Worm (Caenorhabditis elegans) whole organism, L4 larva: ENCODE results near the gene C16A3.2.

Experiments used
- D1046.2 ChIP-seq: fragments of 200-800 bp; sonication (Bioruptor generic); IDR thresholded peaks from 2 replicates; pipeline ENCODE4 v1.3.6; 2022; ENCODE audit warnings: missing genetic modification characterization, missing compliant biosample characterization
- F10B5.3 ChIP-seq: sonication (generic microtip); optimal IDR thresholded peaks from 2 replicates; lab custom pipeline; 2016; ENCODE audit warnings: mild to moderate bottlenecking, missing genetic modification characterization, missing compliant biosample characterization
- R02D3.7 ChIP-seq: fragments of 150-350 bp; sonication (generic microtip); optimal IDR thresholded peaks from 3 replicates; lab custom pipeline; 2014; ENCODE audit warnings: missing biosample characterization, missing genetic modification characterization
- Y105C5A.15 ChIP-seq: fragments of 200-800 bp; sonication (Bioruptor generic); IDR thresholded peaks from 2 replicates; pipeline ENCODE4 v1.3.6; 2022; ENCODE audit warnings: missing genetic modification characterization, missing compliant biosample characterization
- Y5F2A.4 ChIP-seq: fragments of 200-800 bp; sonication (Bioruptor generic); optimal IDR thresholded peaks from 2 replicates; lab custom pipeline; 2018; ENCODE audit warnings: mild to moderate bottlenecking, missing genetic modification characterization, missing compliant biosample characterization
- arid-1 ChIP-seq: fragments of 200-800 bp; sonication (Bioruptor generic); conservative IDR thresholded peaks from 2 replicates; pipeline ENCODE4 v1.3.6; 2022; ENCODE audit warnings: missing genetic modification reagents, missing genetic modification characterization, missing compliant biosample characterization
- ceh-20 ChIP-seq: fragments of 200-800 bp; sonication (Bioruptor generic); IDR thresholded peaks from 2 replicates; pipeline ENCODE4 v1.3.6; 2022; ENCODE audit warnings: missing genetic modification reagents, missing genetic modification characterization, missing compliant biosample characterization
- ceh-28 ChIP-seq: fragments of 150-350 bp; optimal IDR thresholded peaks from 2 replicates; lab custom pipeline; 2014; ENCODE audit warnings: missing biosample characterization, missing genetic modification reagents, missing genetic modification characterization
- ceh-44 ChIP-seq: fragments of 200-800 bp; sonication (Bioruptor generic); IDR thresholded peaks from 2 replicates; pipeline ENCODE4 v1.3.6; 2022; ENCODE audit warnings: missing genetic modification reagents, missing genetic modification characterization, missing compliant biosample characterization
- ceh-62 ChIP-seq: sonication (generic microtip); optimal IDR thresholded peaks from 2 replicates; lab custom pipeline; 2017; ENCODE audit warnings: missing biosample characterization, missing genetic modification characterization
- cey-2 ChIP-seq: sonication (generic microtip); optimal IDR thresholded peaks from 3 replicates; lab custom pipeline; 2017; ENCODE audit warnings: missing genetic modification characterization, mild to moderate bottlenecking, missing compliant biosample characterization, antibody characterized with exemption, borderline replicate concordance; ENCODE audit not compliant: insufficient read depth
- daf-12 ChIP-seq: fragments of 150-350 bp; optimal IDR thresholded peaks from 2 replicates; lab custom pipeline; 2014; ENCODE audit warnings: missing biosample characterization, missing genetic modification reagents, missing genetic modification characterization
- dmd-6 ChIP-seq: fragments of 200-800 bp; sonication (Bioruptor generic); IDR thresholded peaks from 2 replicates; pipeline ENCODE4 v1.3.6; 2022; ENCODE audit warnings: missing genetic modification reagents, missing genetic modification characterization, missing compliant biosample characterization
- dmd-8 ChIP-seq: fragments of 200-800 bp; sonication (Bioruptor generic); IDR thresholded peaks from 2 replicates; pipeline ENCODE4 v1.3.6; 2022; ENCODE audit warnings: missing genetic modification characterization, missing compliant biosample characterization
- dmd-9 ChIP-seq: fragments of 200-800 bp; sonication (Bioruptor generic); IDR thresholded peaks from 2 replicates; pipeline ENCODE4 v1.3.6; 2022; ENCODE audit warnings: missing genetic modification reagents, missing genetic modification characterization, missing compliant biosample characterization
- dpl-1 ChIP-seq: fragments of 150-350 bp; optimal IDR thresholded peaks from 2 replicates; lab custom pipeline; 2014; ENCODE audit warnings: missing biosample characterization, missing genetic modification reagents, missing genetic modification characterization
- dve-1 ChIP-seq: sonication (generic microtip); optimal IDR thresholded peaks from 2 replicates; lab custom pipeline; 2017; ENCODE audit warnings: antibody characterized with exemption, mild to moderate bottlenecking, missing genetic modification characterization, missing compliant biosample characterization; ENCODE audit not compliant: insufficient read depth
- egl-43 ChIP-seq: fragments of 200-800 bp; sonication (Bioruptor generic); IDR thresholded peaks from 2 replicates; pipeline ENCODE4 v1.3.6; 2022; ENCODE audit warnings: missing genetic modification reagents, missing genetic modification characterization, missing compliant biosample characterization
- hif-1 ChIP-seq, 2 experiments: sonication (generic microtip); optimal IDR thresholded peaks; 2 replicates each; lab custom pipeline; 2016 to 2017; ENCODE audit warnings: missing compliant biosample characterization in 2 of 2, missing genetic modification characterization in 2 of 2, missing genetic modification reagents in 2 of 2, missing genotype in 2 of 2, mild to moderate bottlenecking in 1 of 2
- hlh-11 ChIP-seq: fragments of 200-800 bp; sonication (Bioruptor generic); optimal IDR thresholded peaks from 2 replicates; lab custom pipeline; 2018; ENCODE audit warnings: mild to moderate bottlenecking, missing genetic modification characterization, missing compliant biosample characterization
- hmg-1.1 ChIP-seq: fragments of 200-800 bp; sonication (Bioruptor generic); IDR thresholded peaks from 2 replicates; pipeline ENCODE4 v1.3.6; 2022; ENCODE audit warnings: missing genetic modification reagents, missing genetic modification characterization, missing compliant biosample characterization
- lin-13 ChIP-seq: fragments of 150-350 bp; optimal IDR thresholded peaks from 2 replicates; lab custom pipeline; 2014; ENCODE audit warnings: missing biosample characterization, missing genetic modification reagents, missing genetic modification characterization
- lin-29 ChIP-seq: fragments of 200-800 bp; sonication (Bioruptor generic); IDR thresholded peaks from 2 replicates; pipeline ENCODE4 v1.3.6; 2022; ENCODE audit warnings: missing genetic modification reagents, missing genetic modification characterization, missing compliant biosample characterization
- lin-38 ChIP-seq: fragments of 200-800 bp; sonication (Bioruptor generic); IDR thresholded peaks from 2 replicates; pipeline ENCODE4 v1.3.6; 2022; ENCODE audit warnings: missing genetic modification reagents, missing genetic modification characterization, missing compliant biosample characterization
- mdl-1 ChIP-seq, 2 experiments: fragments of 150-350 bp in 1 of 2; sonication (generic microtip) in 1 of 2; optimal IDR thresholded peaks; 2 replicates each; lab custom pipeline; 2014 to 2017; ENCODE audit warnings: missing biosample characterization in 2 of 2, missing genetic modification characterization in 2 of 2
- mep-1 ChIP-seq: fragments of 150-350 bp; sonication (generic microtip); optimal IDR thresholded peaks from 3 replicates; lab custom pipeline; 2014; ENCODE audit warnings: missing biosample characterization, missing genetic modification characterization
- mes-2 ChIP-seq: sonication (generic microtip); optimal IDR thresholded peaks from 2 replicates; lab custom pipeline; 2016; ENCODE audit warnings: missing genotype, mild to moderate bottlenecking, missing genetic modification characterization, missing compliant biosample characterization; ENCODE audit not compliant: poor library complexity, severe bottlenecking
- mxl-2 ChIP-seq: fragments of 200-800 bp; sonication (Bioruptor generic); conservative IDR thresholded peaks from 2 replicates; pipeline ENCODE4 v1.3.6; 2022; ENCODE audit warnings: missing genetic modification reagents, missing genetic modification characterization, missing compliant biosample characterization
- nhr-10 ChIP-seq: fragments of 150-350 bp; optimal IDR thresholded peaks from 2 replicates; lab custom pipeline; 2014; ENCODE audit warnings: missing biosample characterization, missing genetic modification characterization
- nhr-111 ChIP-seq: fragments of 200-800 bp; sonication (Bioruptor generic); optimal IDR thresholded peaks from 2 replicates; lab custom pipeline; 2018; ENCODE audit warnings: mild to moderate bottlenecking, missing genetic modification characterization, missing compliant biosample characterization
- nhr-28 ChIP-seq: fragments of 150-350 bp; optimal IDR thresholded peaks from 2 replicates; lab custom pipeline; 2014; ENCODE audit warnings: missing biosample characterization, missing genetic modification characterization
- nhr-41 ChIP-seq: fragments of 200-800 bp; sonication (Bioruptor generic); IDR thresholded peaks from 2 replicates; pipeline ENCODE4 v1.3.6; 2022; ENCODE audit warnings: missing genetic modification reagents, missing genetic modification characterization, missing compliant biosample characterization
- nhr-42 ChIP-seq: fragments of 200-800 bp; sonication (Bioruptor generic); IDR thresholded peaks from 2 replicates; pipeline ENCODE4 v1.3.6; 2022; ENCODE audit warnings: missing genetic modification characterization, missing compliant biosample characterization
- nhr-48 ChIP-seq: sonication (generic microtip); optimal IDR thresholded peaks from 2 replicates; lab custom pipeline; 2016; ENCODE audit warnings: mild to moderate bottlenecking, missing genetic modification characterization, missing compliant biosample characterization
- nhr-77 ChIP-seq: fragments of 150-350 bp; optimal IDR thresholded peaks from 2 replicates; lab custom pipeline; 2014; ENCODE audit warnings: missing biosample characterization, missing genetic modification characterization
- php-3 ChIP-seq: fragments of 200-800 bp; sonication (Bioruptor generic); IDR thresholded peaks from 2 replicates; pipeline ENCODE4 v1.3.6; 2022; ENCODE audit warnings: missing genetic modification reagents, missing genetic modification characterization, missing compliant biosample characterization
- saeg-2 ChIP-seq: fragments of 200-800 bp; sonication (Bioruptor generic); IDR thresholded peaks from 2 replicates; pipeline ENCODE4 v1.3.6; 2022; ENCODE audit warnings: missing genetic modification reagents, missing genetic modification characterization, missing compliant biosample characterization
- sdz-12 ChIP-seq: fragments of 200-800 bp; sonication (Bioruptor generic); optimal IDR thresholded peaks from 2 replicates; lab custom pipeline; 2018; ENCODE audit warnings: mild to moderate bottlenecking, missing genetic modification characterization, missing compliant biosample characterization
- skn-1 ChIP-seq: fragments of 150-350 bp; optimal IDR thresholded peaks from 2 replicates; lab custom pipeline; 2014; ENCODE audit warnings: missing biosample characterization, missing genetic modification characterization
- snpc-1.2 ChIP-seq: fragments of 200-800 bp; sonication (Bioruptor generic); IDR thresholded peaks from 2 replicates; pipeline ENCODE4 v1.3.6; 2022; ENCODE audit warnings: missing genetic modification reagents, missing genetic modification characterization, missing compliant biosample characterization
- snpc-4 ChIP-seq: fragments of 150-350 bp; optimal IDR thresholded peaks from 2 replicates; lab custom pipeline; 2014; ENCODE audit warnings: missing biosample characterization, missing genetic modification characterization
- spr-1 ChIP-seq: sonication (generic microtip); optimal IDR thresholded peaks from 2 replicates; lab custom pipeline; 2016; ENCODE audit warnings: mild to moderate bottlenecking, missing genetic modification characterization, missing compliant biosample characterization
- tra-1 ChIP-seq: fragments of 200-800 bp; sonication (Bioruptor generic); IDR thresholded peaks from 2 replicates; pipeline ENCODE4 v1.3.6; 2022; ENCODE audit warnings: missing genetic modification reagents, missing genetic modification characterization, missing compliant biosample characterization
- unc-39 ChIP-seq: sonication (generic microtip); optimal IDR thresholded peaks from 2 replicates; lab custom pipeline; 2017; ENCODE audit warnings: missing biosample characterization, missing genetic modification characterization
- unc-62 ChIP-seq, 3 experiments: fragments of 150-350 bp in 1 of 3; sonication (generic microtip); optimal IDR thresholded peaks in 2 of 3; peaks in 1 of 3; 1 replicate in 1 of 3; 2 replicates in 2 of 3; lab custom pipeline; 2014 to 2017; ENCODE audit warnings: missing biosample characterization in 3 of 3, missing genetic modification characterization in 3 of 3, missing genetic modification reagents in 3 of 3, missing genotype in 1 of 3
- zfp-2 ChIP-seq: sonication (generic microtip); optimal IDR thresholded peaks from 2 replicates; lab custom pipeline; 2016; ENCODE audit warnings: mild to moderate bottlenecking, missing genetic modification characterization, missing compliant biosample characterization
- zfp-3 ChIP-seq: fragments of 200-800 bp; sonication (Bioruptor generic); conservative IDR thresholded peaks from 2 replicates; pipeline ENCODE4 v1.3.6; 2022; ENCODE audit warnings: missing genetic modification reagents, missing genetic modification characterization, missing compliant biosample characterization
- zip-11 ChIP-seq: fragments of 200-800 bp; sonication (Bioruptor generic); IDR thresholded peaks from 2 replicates; pipeline ENCODE4 v1.3.6; 2022; ENCODE audit warnings: missing genetic modification characterization, missing compliant biosample characterization
- zip-2 ChIP-seq: fragments of 150-350 bp; optimal IDR thresholded peaks from 2 replicates; lab custom pipeline; 2014; ENCODE audit warnings: missing biosample characterization, missing genetic modification characterization

C16A3.2 gene

ce11 chrIII:6431766-6432228 is 42.2 kb downstream of the C16A3.2 start, which contains the start of the genes mrps-17 and txdc-9 (continued):
- TF ChIP-seq mes-2 (tag; lab: Kevin White, UChicago) (peak; percentile 89), snpc-4 (tag; lab: Kevin White, UChicago) (no peak), arid-1 (no peak; the same call in 1 of the 2 replicates), nhr-41 (GFP tag; lab: Robert Waterston, UW) (no peak), ceh-28 (tag; lab: Kevin White, UChicago) (no peak), zip-11 (no peak), dmd-9 (GFP tag; lab: Robert Waterston, UW) (no peak), unc-62 (GFP tag; optimal IDR thresholded peaks at IDR 0.05 in 1 of 2; lab: Kevin White, UChicago) (no peak), unc-62 (tag; optimal IDR thresholded peaks at IDR 0.05; lab: Kevin White, UChicago) (no peak), zip-2 (tag; lab: Kevin White, UChicago) (no peak), ceh-44 (GFP tag; lab: Robert Waterston, UW) (no peak), sdz-12 (GFP tag; lab: Kevin White, UChicago) (no peak), nhr-48 (tag; lab: Kevin White, UChicago) (no peak), F10B5.3 (no peak), daf-12 (no peak), dpl-1 (GFP tag; lab: Kevin White, UChicago) (peak; percentile 75), D1046.2 (GFP tag; lab: Robert Waterston, UW) (no peak), zfp-3 (GFP tag; lab: Robert Waterston, UW) (no peak), R02D3.7 (tag; lab: Kevin White, UChicago) (no peak), tra-1 (GFP tag; lab: Robert Waterston, UW) (no peak), mep-1 (tag; lab: Kevin White, UChicago) (no peak), ceh-20 (GFP tag; lab: Robert Waterston, UW) (no peak), nhr-10 (tag; lab: Kevin White, UChicago) (no peak), lin-13 (GFP tag; lab: Kevin White, UChicago) (peak; percentile 31), skn-1 (tag; lab: Kevin White, UChicago) (no peak), Y5F2A.4 (GFP tag; lab: Kevin White, UChicago) (no peak), egl-43 (GFP tag; lab: Robert Waterston, UW) (no peak), php-3 (GFP tag; lab: Robert Waterston, UW) (no peak), mxl-2 (GFP tag; lab: Robert Waterston, UW) (no peak), unc-39 (tag; lab: Kevin White, UChicago) (no peak), hlh-11 (peak; percentile 42), nhr-111 (no peak), dmd-6 (GFP tag; lab: Robert Waterston, UW) (peak; percentile 8; the same call in 1 of the 2 replicates), Y105C5A.15 (GFP tag; lab: Robert Waterston, UW) (no peak), hif-1 (tag; optimal IDR thresholded peaks at IDR 0.05; lab: Kevin White, UChicago) (no peak), nhr-28 (tag; lab: Kevin White, UChicago) (peak; percentile 52), mdl-1 (tag; optimal IDR thresholded peaks at IDR 0.05; lab: Kevin White, UChicago) (peak in 1 of 2 experiments; percentile 19), zfp-2 (tag; lab: Kevin White, UChicago) (no peak), lin-38 (peak; percentile 93), dve-1 (peak; percentile 71), saeg-2 (GFP tag; lab: Robert Waterston, UW) (no peak), ceh-62 (tag; lab: Kevin White, UChicago) (no peak), dmd-8 (no peak), spr-1 (tag; lab: Kevin White, UChicago) (no peak), hmg-1.1 (GFP tag; lab: Robert Waterston, UW) (peak; percentile 61), nhr-42 (GFP tag; lab: Robert Waterston, UW) (no peak), snpc-1.2 (GFP tag; lab: Robert Waterston, UW) (no peak), cey-2 (tag; lab: Kevin White, UChicago) (no peak), lin-29 (GFP tag; lab: Robert Waterston, UW) (no peak), nhr-77 (peak; percentile 56)
- TF ChIP-seq, all 104 proteins: peak for 19
